Worm (Caenorhabditis elegans): ENCODE data around the gene parg-2.

Gene parg-2

DNA sequence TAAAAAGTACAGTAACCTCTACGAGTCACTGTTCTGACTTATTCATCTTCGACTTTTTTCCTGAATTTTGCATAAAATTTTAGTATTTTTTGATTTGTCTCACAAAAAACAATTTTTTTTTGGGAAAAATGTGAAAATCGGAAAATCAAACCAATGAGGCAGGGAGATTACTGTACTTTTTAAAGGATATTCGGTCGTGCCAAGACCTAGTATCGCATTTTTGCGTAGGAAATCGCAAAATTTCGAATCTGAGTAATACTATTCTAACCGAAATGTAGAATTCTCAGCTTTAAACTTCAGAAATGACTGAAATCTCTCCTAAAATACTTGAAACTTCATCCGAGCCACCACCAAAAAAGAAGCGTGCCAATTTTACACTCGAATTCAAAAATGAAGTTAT, 22.9 kb upstream of the parg-2 start, which contains the start of gene F21D5.4:
Gene F21D5.4 (plus strand): TSS at position 301 of the 400 bp plus-strand sequence.
- TF ChIP-seq unc-62 (GFP tag; optimal IDR thresholded peaks at IDR 0.05 in 1 of 2) = no peak
- TF ChIP-seq unc-62 (tag; optimal IDR thresholded peaks at IDR 0.05) = no peak
- TF ChIP-seq ces-1 (GFP tag; optimal IDR thresholded peaks at IDR 0.05) = no peak
- TF ChIP-seq Y105C5A.15 (GFP tag; IDR thresholded peaks at IDR 0.05) = no peak
- TF ChIP-seq dve-1 (tag; optimal IDR thresholded peaks at IDR 0.05; ENCODE audit: insufficient read depth) = no peak

- TF ChIP-seq nhr-6 (tag; optimal IDR thresholded peaks at IDR 0.05) = no peak
- peak; percentile 27 for TF ChIP-seq mes-2 (tag; optimal IDR thresholded peaks at IDR 0.05; ENCODE audit: poor library complexity, severe bottlenecking)
- no peak for TF ChIP-seq ztf-11 (tag; optimal IDR thresholded peaks at IDR 0.05)
- TF ChIP-seq lin-1 (GFP tag; IDR thresholded peaks at IDR 0.05) = no peak
- no peak for TF ChIP-seq lir-3 (tag; optimal IDR thresholded peaks at IDR 0.05)
- no peak for TF ChIP-seq spr-1 (tag; optimal IDR thresholded peaks at IDR 0.05)
- TF ChIP-seq daf-19 (GFP tag; conservative IDR thresholded peaks at IDR 0.05) = no peak
- peak; percentile 5 for TF ChIP-seq nhr-28 (tag; optimal IDR thresholded peaks at IDR 0.05)
- no peak for TF ChIP-seq dve-1 (tag; optimal IDR thresholded peaks at IDR 0.05; ENCODE audit: insufficient read depth)
- TF ChIP-seq ceh-82 (tag; optimal IDR thresholded peaks at IDR 0.05) = no peak
- TF ChIP-seq set-16 (GFP tag; IDR thresholded peaks at IDR 0.05) = no peak
- TF ChIP-seq lsy-2 (tag; optimal IDR thresholded peaks at IDR 0.05) = peak in 1 of 2 experiments; percentile 32
- TF ChIP-seq lin-15B (tag; optimal IDR thresholded peaks at IDR 0.05) = no peak
- peak; percentile 10 for TF ChIP-seq hlh-30 (tag; optimal IDR thresholded peaks at IDR 0.05; ENCODE audit: insufficient read depth)
- no peak for TF ChIP-seq Y48G9A.11 (GFP tag; IDR thresholded peaks at IDR 0.05)
- TF ChIP-seq daf-8 (GFP tag; IDR thresholded peaks at IDR 0.05) = no peak
- no peak for TF ChIP-seq R02D3.7 (tag; optimal IDR thresholded peaks at IDR 0.05)
- TF ChIP-seq dmd-6 (GFP tag; IDR thresholded peaks at IDR 0.05) = no peak
- no peak for TF ChIP-seq F10B5.3 (tag; optimal IDR thresholded peaks at IDR 0.05)
- TF ChIP-seq jun-1 (tag; optimal IDR thresholded peaks at IDR 0.05) = no peak
- TF ChIP-seq dpl-1 (GFP tag; optimal IDR thresholded peaks at IDR 0.05) = no peak
- no peak for TF ChIP-seq aly-2 (tag; optimal IDR thresholded peaks at IDR 0.05)
- no peak for TF ChIP-seq hmg-1.1 (GFP tag; IDR thresholded peaks at IDR 0.05)
- TF ChIP-seq tra-1 (GFP tag; IDR thresholded peaks at IDR 0.05) = no peak
Measured at ce11 chrIV:8737354-8737753, 22.4 kb upstream of the parg-2 start.

DNA sequence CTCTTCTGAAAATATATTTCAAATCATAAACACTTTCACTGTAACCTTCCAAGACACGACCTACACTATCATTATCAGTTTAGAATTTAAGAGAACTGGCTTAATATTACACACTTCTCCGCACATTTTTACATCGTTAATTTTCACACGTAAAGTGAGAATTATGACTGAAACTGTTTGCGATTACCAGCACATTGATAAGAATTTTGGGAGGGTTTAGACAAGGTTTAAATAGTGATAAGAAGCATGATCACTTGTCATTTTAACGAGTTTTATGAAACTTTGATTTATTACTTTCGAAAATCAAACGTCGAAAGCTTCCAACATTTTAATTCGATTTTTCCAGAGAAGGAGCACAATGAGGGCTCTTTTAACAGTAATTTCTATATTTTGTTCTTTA, 15.5 kb upstream of the parg-2 start, which contains the start of gene F21D5.3:
Gene F21D5.3 (plus strand): TSS at position 347 of the 400 bp plus-strand sequence.
- TF ChIP-seq nhr-237 (tag; optimal IDR thresholded peaks at IDR 0.05) (no peak), dmd-6 (GFP tag; IDR thresholded peaks at IDR 0.05) (peak; percentile 68), T20F7.1 (GFP tag; optimal IDR thresholded peaks at IDR 0.05) (peak; percentile 47), nhr-41 (GFP tag; IDR thresholded peaks at IDR 0.05) (no peak), fos-1 (tag; optimal IDR thresholded peaks at IDR 0.05) (no peak), daf-16 (GFP tag; optimal IDR thresholded peaks at IDR 0.05) (no peak), daf-16 (tag; optimal IDR thresholded peaks at IDR 0.05) (peak; percentile 67), lin-39 (tag; optimal IDR thresholded peaks at IDR 0.05) (no peak), pqm-1 (tag; optimal IDR thresholded peaks at IDR 0.05) (peak; percentile 96), lin-15B (tag; optimal IDR thresholded peaks at IDR 0.05) (no peak), ztf-11 (tag; optimal IDR thresholded peaks at IDR 0.05) (no peak), ceh-20 (GFP tag; IDR thresholded peaks at IDR 0.05) (peak; percentile 71; the same call in 1 of the 2 replicates), php-3 (GFP tag; IDR thresholded peaks at IDR 0.05) (peak; percentile 79), ztf-7 (tag; optimal IDR thresholded peaks at IDR 0.05) (no peak), mdl-1 (tag; optimal IDR thresholded peaks at IDR 0.05) (no peak), hif-1 (tag; optimal IDR thresholded peaks at IDR 0.05) (peak in 1 of 2 experiments; percentile 42), nhr-77 (tag; optimal IDR thresholded peaks at IDR 0.05) (peak; percentile 67), arid-1 (GFP tag; conservative IDR thresholded peaks at IDR 0.05) (no peak), lin-1 (GFP tag; IDR thresholded peaks at IDR 0.05) (peak; percentile 47; the same call in 1 of the 2 replicates), nhr-28 (tag; optimal IDR thresholded peaks at IDR 0.05) (peak; percentile 60), tra-1 (GFP tag; IDR thresholded peaks at IDR 0.05) (peak; percentile 60; the same call in 1 of the 2 replicates), hlh-11 (tag; optimal IDR thresholded peaks at IDR 0.05) (peak; percentile 47), unc-62 (GFP tag; optimal IDR thresholded peaks at IDR 0.05 in 1 of 2) (no peak), unc-62 (tag; optimal IDR thresholded peaks at IDR 0.05) (no peak), dmd-8 (GFP tag; IDR thresholded peaks at IDR 0.05) (no peak), dve-1 (tag; optimal IDR thresholded peaks at IDR 0.05; ENCODE audit: insufficient read depth) (peak; percentile 63)

All from whole organism, L4 larva.